Worm (Caenorhabditis elegans): ENCODE results near the gene gldi-11.
"Not testable (repeated sequence)": the region's sequence is repeated elsewhere in the genome, so short reads cannot be mapped to it uniquely, and the experiment has no call there.

Gene gldi-11

ce11 chrII:4931286-4931685 is 14.3 kb downstream of the gldi-11 start (continued):
- no peak for TF ChIP-seq ztf-22 (GFP tag; optimal IDR thresholded peaks at IDR 0.05)

- not testable (repeated sequence) for TF ChIP-seq rpc-1 (optimal IDR thresholded peaks at IDR 0.05); cebp-1 (tag; optimal IDR thresholded peaks at IDR 0.05)
- peak; percentile 44 for TF ChIP-seq rpc-1 (tag; optimal IDR thresholded peaks at IDR 0.05)
- TF ChIP-seq B0261.1 (tag; optimal IDR thresholded peaks at IDR 0.05), result peak; percentile 61
- peak; percentile 74 for TF ChIP-seq hmg-1.2 (GFP tag; IDR thresholded peaks at IDR 0.05)
- TF ChIP-seq madf-6 (GFP tag; IDR thresholded peaks at IDR 0.05), result peak; percentile 57; the same call in 1 of the 2 replicates
- peak; percentile 32; the same call in 1 of the 2 replicates for TF ChIP-seq cebp-1 (GFP tag; IDR thresholded peaks at IDR 0.05)
- 0 out of 2 replicates have a peak, but pooled peaks have one; percentile 28 for TF ChIP-seq Y53G8AR.9 (GFP tag; conservative IDR thresholded peaks at IDR 0.05)
- TF ChIP-seq nfyb-1 (GFP tag; IDR thresholded peaks at IDR 0.05), result peak; percentile 49; the same call in 1 of the 2 replicates
- TF ChIP-seq tbp1 (GFP tag; optimal IDR thresholded peaks at IDR 0.05), result peak; percentile 84
- 0 out of 2 replicates have a peak, but pooled peaks have one; percentile 16 for TF ChIP-seq F33H1.4 (GFP tag; IDR thresholded peaks at IDR 0.05)
- 0 out of 2 replicates have a peak, but pooled peaks have one; percentile 22 for TF ChIP-seq cebp-2 (GFP tag; IDR thresholded peaks at IDR 0.05)
- TF ChIP-seq ztf-25 (GFP tag; IDR thresholded peaks at IDR 0.05), result peak; percentile 87
- 0 out of 2 replicates have a peak, but pooled peaks have one; percentile 10 for TF ChIP-seq aptf-2 (GFP tag; conservative IDR thresholded peaks at IDR 0.05)
- TF ChIP-seq C06A6.2 (GFP tag; conservative IDR thresholded peaks at IDR 0.05), result 0 out of 2 replicates have a peak, but pooled peaks have one; percentile 15
- 0 out of 2 replicates have a peak, but pooled peaks have one; percentile 22 for TF ChIP-seq mcd-1 (GFP tag; IDR thresholded peaks at IDR 0.05)
- TF ChIP-seq ceh-40 (GFP tag; IDR thresholded peaks at IDR 0.05), result 0 out of 2 replicates have a peak, but pooled peaks have one; percentile 69
- TF ChIP-seq pbrm-1 (GFP tag; IDR thresholded peaks at IDR 0.05), result 0 out of 2 replicates have a peak, but pooled peaks have one; percentile 28
- 0 out of 2 replicates have a peak, but pooled peaks have one; percentile 38 for TF ChIP-seq Y56A3A.18 (GFP tag; IDR thresholded peaks at IDR 0.05)
- TF ChIP-seq lin-26 (GFP tag; IDR thresholded peaks at IDR 0.05), result peak; percentile 96
- TF ChIP-seq rcor-1 (GFP tag; IDR thresholded peaks at IDR 0.05), result 0 out of 2 replicates have a peak, but pooled peaks have one; percentile 13
Observed at ce11 chrII:4928367-4928766, 17.2 kb downstream of the gldi-11 start.

ce11 chrII:4925198-4925764 is 20.3 kb downstream of the gldi-11 start, which contains the start of gene aagr-2:
Gene aagr-2 (minus strand): TSS chrII:4925248.
- TF ChIP-seq atf-7 (tag; optimal IDR thresholded peaks at IDR 0.05), result peak; percentile 92
- TF ChIP-seq mel-28 (tag; optimal IDR thresholded peaks at IDR 0.05; ENCODE audit: borderline replicate concordance), result no peak
- TF ChIP-seq F10E7.11 (tag; optimal IDR thresholded peaks at IDR 0.05), result no peak
- TF ChIP-seq mcd-1 (GFP tag; IDR thresholded peaks at IDR 0.05), result no peak
- no peak for TF ChIP-seq aptf-2 (GFP tag; conservative IDR thresholded peaks at IDR 0.05)
- TF ChIP-seq snpc-4 (GFP tag; optimal IDR thresholded peaks at IDR 0.05), result no peak
- TF ChIP-seq snpc-4 (tag; optimal IDR thresholded peaks at IDR 0.05), result peak in 1 of 4 experiments; percentile 10
- TF ChIP-seq ets-4 (GFP tag; optimal IDR thresholded peaks at IDR 0.05), result peak; percentile 44
- no peak for TF ChIP-seq akir-1 (GFP tag; optimal IDR thresholded peaks at IDR 0.05)
- peak; percentile 54 for TF ChIP-seq nhr-90 (tag; optimal IDR thresholded peaks at IDR 0.05)
- no peak for TF ChIP-seq chd-7 (tag; optimal IDR thresholded peaks at IDR 0.05)
- TF ChIP-seq madf-8 (GFP tag; conservative IDR thresholded peaks at IDR 0.05), result no peak
- peak; percentile 18 for TF ChIP-seq ztf-22 (GFP tag; optimal IDR thresholded peaks at IDR 0.05)
- TF ChIP-seq ama-1 (optimal IDR thresholded peaks at IDR 0.05), result no peak
- no peak for TF ChIP-seq ama-1 (GFP tag; optimal IDR thresholded peaks at IDR 0.05)
- no peak for TF ChIP-seq lin-35 (GFP tag; optimal IDR thresholded peaks at IDR 0.05)
- TF ChIP-seq somi-1 (GFP tag; optimal IDR thresholded peaks at IDR 0.05), result no peak
- peak; percentile 11 for TF ChIP-seq F22D6.2 (tag; optimal IDR thresholded peaks at IDR 0.05)
- TF ChIP-seq T26A5.8 (tag; optimal IDR thresholded peaks at IDR 0.05), result no peak
- no peak for TF ChIP-seq cebp-1 (GFP tag; IDR thresholded peaks at IDR 0.05)
- TF ChIP-seq cebp-1 (tag; optimal IDR thresholded peaks at IDR 0.05), result peak; percentile 60
- TF ChIP-seq let-607 (tag; optimal IDR thresholded peaks at IDR 0.05), result peak; percentile 36 to 64
- TF ChIP-seq nhr-80 (tag; optimal IDR thresholded peaks at IDR 0.05), result peak; percentile 94
- no peak for TF ChIP-seq fkh-3 (tag; optimal IDR thresholded peaks at IDR 0.05)
- TF ChIP-seq egl-44 (GFP tag; IDR thresholded peaks at IDR 0.05), result peak; percentile 74; the same call in 1 of the 2 replicates
- TF ChIP-seq hmg-20 (GFP tag; IDR thresholded peaks at IDR 0.05), result no peak
- peak; percentile 25 for TF ChIP-seq tbp1 (GFP tag; optimal IDR thresholded peaks at IDR 0.05)
- TF ChIP-seq F37B4.10 (GFP tag; IDR thresholded peaks at IDR 0.05), result no peak
- TF ChIP-seq nfyb-1 (GFP tag; IDR thresholded peaks at IDR 0.05), result peak; percentile 22; the same call in 1 of the 2 replicates
- 0 out of 2 replicates have a peak, but pooled peaks have one; percentile 8 for TF ChIP-seq Y95B8A.8 (GFP tag; IDR thresholded peaks at IDR 0.05)

Measured in whole organism, young adult.